Worm (Caenorhabditis elegans) whole organism, L4 larva: Measurements from ENCODE around the gene mec-17.

ENCODE experiments used
- arid-1 ChIP-seq: fragments of 200-800 bp; sonication (Bioruptor generic); conservative IDR thresholded peaks from 2 replicates; pipeline ENCODE4 v1.3.6; 2022; ENCODE audit warnings: missing genetic modification reagents, missing genetic modification characterization, missing compliant biosample characterization
- lin-29 ChIP-seq: fragments of 200-800 bp; sonication (Bioruptor generic); IDR thresholded peaks from 2 replicates; pipeline ENCODE4 v1.3.6; 2022; ENCODE audit warnings: missing genetic modification reagents, missing genetic modification characterization, missing compliant biosample characterization

ce11 chrIV:8029413-8029812 lies 42.4 kb upstream of the mec-17 start, which contains the start of gene nhr-31:
- TF ChIP-seq arid-1: no peak
- TF ChIP-seq lin-29 (GFP tag; lab: Robert Waterston, UW): no peak
